Fruit fly (Drosophila melanogaster) whole organism, embryonic: ENCODE measurements around the gene CG6142.

Experiments used
- B-H1 ChIP-seq: fragments of 200-800 bp; sonication (Bioruptor generic); IDR thresholded peaks from 3 replicates; pipeline ENCODE4 v1.3.6; 2022; ENCODE audit warnings: missing biosample characterization, missing genetic modification characterization
- BEAF-32 ChIP-seq: fragments of 200-800 bp; sonication (Bioruptor generic); optimal IDR thresholded peaks from 3 replicates; lab custom pipeline; 2017; ENCODE audit warnings: missing biosample characterization, missing genetic modification characterization, mild to moderate bottlenecking, moderate library complexity, missing genetic modification reagents
- CG10959 ChIP-seq: fragments of 200-800 bp; sonication (Bioruptor generic); IDR thresholded peaks from 2 replicates; pipeline ENCODE4 v1.3.6; 2022; ENCODE audit warnings: missing biosample characterization, missing genetic modification characterization
- CG11560 ChIP-seq: fragments of 200-800 bp; sonication (Bioruptor generic); IDR thresholded peaks from 3 replicates; pipeline ENCODE4 v1.3.6; 2022; ENCODE audit warnings: missing biosample characterization, missing genetic modification characterization
- CG12219 ChIP-seq: fragments of 200-800 bp; sonication (Bioruptor generic); optimal IDR thresholded peaks from 3 replicates; lab custom pipeline; 2018; ENCODE audit warnings: missing biosample characterization, mild to moderate bottlenecking, missing genetic modification characterization
- CG12744 ChIP-seq: fragments of 200-800 bp; sonication (Bioruptor generic); optimal IDR thresholded peaks from 2 replicates; lab custom pipeline; 2016; ENCODE audit warnings: missing biosample characterization, missing genetic modification characterization
- CG13424 ChIP-seq: fragments of 200-800 bp; sonication (Bioruptor generic); optimal IDR thresholded peaks from 2 replicates; lab custom pipeline; 2019; ENCODE audit warnings: missing biosample characterization, mild to moderate bottlenecking, missing genetic modification characterization, moderate library complexity
- CG14667 ChIP-seq: fragments of 200-800 bp; sonication (Bioruptor generic); IDR thresholded peaks from 2 replicates; pipeline ENCODE4 v1.3.6; 2022; ENCODE audit warnings: missing biosample characterization, missing genetic modification characterization
- CG16779 ChIP-seq: fragments of 200-800 bp; sonication (Bioruptor generic); IDR thresholded peaks from 2 replicates; pipeline ENCODE4 v1.3.6; 2022; ENCODE audit warnings: missing biosample characterization, missing genetic modification characterization
- CG17361 ChIP-seq: fragments of 200-800 bp; sonication (Bioruptor generic); IDR thresholded peaks from 3 replicates; pipeline ENCODE4 v1.3.6; 2022; ENCODE audit warnings: missing biosample characterization, missing genetic modification characterization
- CG18619 ChIP-seq: fragments of 200-800 bp; sonication (Bioruptor generic); optimal IDR thresholded peaks from 3 replicates; lab custom pipeline; 2017; ENCODE audit warnings: missing biosample characterization, mild to moderate bottlenecking, missing genetic modification characterization
- CG2199 ChIP-seq: fragments of 200-800 bp; sonication (Bioruptor generic); IDR thresholded peaks from 3 replicates; pipeline ENCODE4 v1.3.6; 2022; ENCODE audit warnings: missing biosample characterization, missing genetic modification characterization
- CG6765 ChIP-seq: fragments of 200-800 bp; sonication (Bioruptor generic); optimal IDR thresholded peaks from 3 replicates; lab custom pipeline; 2017; ENCODE audit warnings: missing biosample characterization, mild to moderate bottlenecking, missing genetic modification characterization
- CG8388 ChIP-seq: fragments of 200-800 bp; sonication (Bioruptor generic); optimal IDR thresholded peaks from 2 replicates; lab custom pipeline; 2019; ENCODE audit warnings: missing biosample characterization, mild to moderate bottlenecking, missing genetic modification characterization, moderate library complexity
- CG8478 ChIP-seq: fragments of >200 bp; optimal IDR thresholded peaks from 2 replicates; lab custom pipeline; 2018
- CG9609 ChIP-seq: fragments of 200-800 bp; sonication (Bioruptor generic); optimal IDR thresholded peaks from 3 replicates; lab custom pipeline; 2016; ENCODE audit warnings: missing biosample characterization, missing genetic modification characterization
- Camta ChIP-seq: fragments of 200-800 bp; sonication (Bioruptor generic); optimal IDR thresholded peaks from 2 replicates; lab custom pipeline; 2016; ENCODE audit warnings: missing biosample characterization, missing genetic modification characterization
- Dad ChIP-seq: fragments of 200-800 bp; sonication (Bioruptor generic); optimal IDR thresholded peaks from 3 replicates; lab custom pipeline; 2016; ENCODE audit warnings: missing biosample characterization, missing genetic modification characterization
- E2f1 ChIP-seq: fragments of 200-800 bp; sonication (Bioruptor generic); IDR thresholded peaks from 2 replicates; pipeline ENCODE4 v1.3.6; 2022; ENCODE audit warnings: missing biosample characterization, missing genetic modification characterization
- Gug ChIP-seq: fragments of 200-800 bp; sonication (Bioruptor generic); IDR thresholded peaks from 4 replicates; pipeline ENCODE4 v1.3.6; 2022; ENCODE audit warnings: missing biosample characterization, missing genetic modification characterization
- Hmx ChIP-seq: fragments of 200-800 bp; sonication (Bioruptor generic); optimal IDR thresholded peaks from 2 replicates; lab custom pipeline; 2016; ENCODE audit warnings: missing biosample characterization, missing genetic modification characterization
- MBD-R2 ChIP-seq: fragments of 200-800 bp; sonication (Bioruptor generic); IDR thresholded peaks from 2 replicates; pipeline ENCODE4 v1.3.6; 2022; ENCODE audit warnings: missing biosample characterization, missing genetic modification characterization
- NK7.1 ChIP-seq: fragments of 200-800 bp; sonication (Bioruptor generic); optimal IDR thresholded peaks from 3 replicates; lab custom pipeline; 2016; ENCODE audit warnings: missing biosample characterization, missing genetic modification characterization
- Nf-YB ChIP-seq: fragments of 200-800 bp; sonication (Bioruptor generic); optimal IDR thresholded peaks from 3 replicates; lab custom pipeline; 2019; ENCODE audit warnings: missing biosample characterization, mild to moderate bottlenecking, missing genetic modification characterization, moderate library complexity
- Nf-YC ChIP-seq: fragments of 200-800 bp; optimal IDR thresholded peaks from 3 replicates; lab custom pipeline; 2019; ENCODE audit warnings: missing biosample characterization, mild to moderate bottlenecking, missing genetic modification characterization, moderate library complexity
- Oli ChIP-seq: fragments of 200-800 bp; sonication (Bioruptor generic); optimal IDR thresholded peaks from 2 replicates; lab custom pipeline; 2018; ENCODE audit warnings: missing biosample characterization, mild to moderate bottlenecking, missing genetic modification characterization, moderate library complexity
- Sin3A ChIP-seq: fragments of >200 bp; optimal IDR thresholded peaks from 2 replicates; lab custom pipeline; 2018
- Tbp ChIP-seq: fragments of >200 bp; optimal IDR thresholded peaks from 2 replicates; lab custom pipeline; 2018; ENCODE audit warnings: missing biosample characterization, missing genetic modification characterization
- Usf ChIP-seq: fragments of 200-800 bp; sonication (Bioruptor generic); optimal IDR thresholded peaks from 2 replicates; lab custom pipeline; 2017; ENCODE audit warnings: missing genotype, missing biosample characterization, missing genetic modification characterization
- Vsx1 ChIP-seq: fragments of 200-800 bp; sonication (Bioruptor generic); optimal IDR thresholded peaks from 2 replicates; lab custom pipeline; 2017; ENCODE audit warnings: missing biosample characterization, mild to moderate bottlenecking, missing genetic modification characterization, missing genetic modification reagents
- Xbp1 ChIP-seq: fragments of 200-800 bp; sonication (Bioruptor generic); optimal IDR thresholded peaks from 3 replicates; lab custom pipeline; 2016; ENCODE audit warnings: missing biosample characterization, mild to moderate bottlenecking, missing genetic modification characterization
- bab2 ChIP-seq: fragments of 200-800 bp; sonication (Bioruptor generic); optimal IDR thresholded peaks from 2 replicates; lab custom pipeline; 2016; ENCODE audit warnings: missing biosample characterization, missing genetic modification characterization
- cg ChIP-seq: fragments of 200-800 bp; sonication (Bioruptor generic); optimal IDR thresholded peaks from 3 replicates; lab custom pipeline; 2019; ENCODE audit warnings: missing biosample characterization, mild to moderate bottlenecking, missing genetic modification characterization, moderate library complexity
- chm ChIP-seq: fragments of 200-800 bp; sonication (Bioruptor generic); IDR thresholded peaks from 2 replicates; pipeline ENCODE4 v1.3.6; 2022; ENCODE audit warnings: missing biosample characterization, missing genetic modification characterization
- ci ChIP-seq: fragments of 200-800 bp; sonication (Bioruptor generic); IDR thresholded peaks from 3 replicates; pipeline ENCODE4 v1.3.6; 2022; ENCODE audit warnings: missing biosample characterization, missing genetic modification characterization
- crc ChIP-seq: fragments of 200-800 bp; sonication (Bioruptor generic); optimal IDR thresholded peaks from 2 replicates; lab custom pipeline; 2016; ENCODE audit warnings: missing biosample characterization, missing genetic modification characterization
- crp ChIP-seq, 2 experiments: fragments of 200-800 bp; sonication (Bioruptor generic); optimal IDR thresholded peaks; 2 replicates in 1 of 2; 3 replicates in 1 of 2; lab custom pipeline; 2017; ENCODE audit warnings: missing biosample characterization in 2 of 2, missing genetic modification characterization in 2 of 2, mild to moderate bottlenecking in 1 of 2, moderate library complexity in 1 of 2
- eve ChIP-seq, 2 experiments: fragments of >200 bp; optimal IDR thresholded peaks; 2 replicates each; lab custom pipeline; 2017; ENCODE audit warnings: missing biosample characterization in 2 of 2, missing genetic modification characterization in 2 of 2
- gro ChIP-seq: fragments of 200-800 bp; sonication (Bioruptor generic); optimal IDR thresholded peaks from 2 replicates; lab custom pipeline; 2016; ENCODE audit warnings: missing biosample characterization, missing genetic modification characterization
- gsb-n ChIP-seq: fragments of 200-800 bp; sonication (Bioruptor generic); optimal IDR thresholded peaks from 3 replicates; lab custom pipeline; 2018; ENCODE audit warnings: missing biosample characterization, mild to moderate bottlenecking, missing genetic modification characterization
- hb ChIP-seq: fragments of 200-800 bp; sonication (Bioruptor generic); IDR thresholded peaks from 3 replicates; pipeline ENCODE4 v1.3.6; 2022; ENCODE audit warnings: missing biosample characterization, missing genetic modification characterization; ENCODE audit not compliant: partially characterized antibody
- her ChIP-seq: fragments of 200-800 bp; sonication (Bioruptor generic); optimal IDR thresholded peaks from 2 replicates; lab custom pipeline; 2016; ENCODE audit warnings: missing biosample characterization, missing genetic modification characterization
- kah ChIP-seq: fragments of 200-800 bp; sonication (Bioruptor generic); optimal IDR thresholded peaks from 2 replicates; lab custom pipeline; 2018; ENCODE audit warnings: missing biosample characterization, mild to moderate bottlenecking, missing genetic modification characterization
- lab ChIP-seq: fragments of 200-800 bp; sonication (Bioruptor generic); optimal IDR thresholded peaks from 3 replicates; lab custom pipeline; 2017; ENCODE audit warnings: missing biosample characterization, missing genetic modification characterization, mild to moderate bottlenecking, moderate library complexity, missing genetic modification reagents
- p53 ChIP-seq: fragments of 200-800 bp; sonication (Bioruptor generic); optimal IDR thresholded peaks from 2 replicates; lab custom pipeline; 2016; ENCODE audit warnings: missing biosample characterization, missing genetic modification characterization
- pho ChIP-seq: fragments of 200-800 bp; sonication (Bioruptor generic); optimal IDR thresholded peaks from 2 replicates; lab custom pipeline; 2016; ENCODE audit warnings: missing biosample characterization, missing genetic modification characterization
- pnt ChIP-seq: fragments of 200-800 bp; sonication (Bioruptor generic); optimal IDR thresholded peaks from 3 replicates; lab custom pipeline; 2016; ENCODE audit warnings: missing biosample characterization, missing genetic modification characterization
- repo ChIP-seq: fragments of 200-800 bp; sonication (Bioruptor generic); optimal IDR thresholded peaks from 2 replicates; lab custom pipeline; 2016; ENCODE audit warnings: missing biosample characterization, missing genetic modification characterization
- run ChIP-seq: fragments of 200-800 bp; sonication (Bioruptor generic); optimal IDR thresholded peaks from 3 replicates; lab custom pipeline; 2018; ENCODE audit warnings: missing biosample characterization, mild to moderate bottlenecking, missing genetic modification characterization
- tap ChIP-seq: fragments of 200-800 bp; optimal IDR thresholded peaks from 3 replicates; lab custom pipeline; 2019; ENCODE audit warnings: missing biosample characterization, mild to moderate bottlenecking, missing genetic modification characterization, moderate library complexity
- unc-4 ChIP-seq: fragments of 200-800 bp; sonication (Bioruptor generic); IDR thresholded peaks from 2 replicates; pipeline ENCODE4 v1.3.6; 2022; ENCODE audit warnings: missing biosample characterization, missing genetic modification characterization; ENCODE audit not compliant: partially characterized antibody
- wor ChIP-seq: fragments of 200-800 bp; sonication (Bioruptor generic); IDR thresholded peaks from 2 replicates; pipeline ENCODE4 v1.3.6; 2022; ENCODE audit warnings: missing biosample characterization, missing genetic modification characterization

CG6142 gene

DNA sequence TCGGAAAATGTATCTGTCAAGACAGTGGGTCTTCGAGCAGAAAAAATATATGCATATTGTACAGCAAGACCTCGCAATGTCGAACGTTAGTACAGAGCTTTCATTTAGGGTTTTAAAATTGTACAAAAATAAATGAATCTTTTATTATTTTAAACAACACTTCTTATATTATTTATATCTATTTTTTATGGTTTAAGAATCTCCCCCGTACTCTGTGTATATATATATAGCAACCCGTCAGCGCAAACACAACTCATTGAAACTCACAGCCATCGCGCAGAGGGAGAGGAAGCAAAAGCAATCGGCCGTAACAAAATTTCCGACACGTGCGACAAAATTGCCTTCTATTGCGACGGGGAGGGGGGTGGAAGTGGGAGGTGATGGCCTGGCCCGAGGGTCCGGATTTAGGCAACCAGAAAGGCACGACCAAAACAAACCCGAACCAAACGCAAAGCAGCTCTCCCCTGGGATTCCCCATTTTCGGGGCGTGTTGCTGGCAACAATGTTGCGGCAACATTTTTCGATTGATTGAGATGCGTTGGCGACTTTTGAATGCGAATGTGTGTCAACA lies 26.9 kb upstream of the CG6142 start (continued):
- peak; percentile 74 for TF ChIP-seq tap (tag; lab: Kevin White, UChicago)
- no peak for TF ChIP-seq Dad (GFP tag; lab: Kevin White, UChicago)
- peak; percentile 83 for TF ChIP-seq E2f1 (GFP tag; lab: Robert Waterston, UW)
- TF ChIP-seq B-H1, result peak; percentile 70
- no peak for TF ChIP-seq hb (GFP tag; lab: Robert Waterston, UW)
- TF ChIP-seq her (GFP tag; lab: Kevin White, UChicago), result no peak
- no peak for TF ChIP-seq kah (GFP tag; lab: Kevin White, UChicago)
- TF ChIP-seq CG8478 (lab: Kevin White, UChicago), result no peak
- TF ChIP-seq Usf, result no peak
- no peak for TF ChIP-seq unc-4 (GFP tag; lab: Robert Waterston, UW)
- no peak for TF ChIP-seq Vsx1 (GFP tag; lab: Kevin White, UChicago)
- peak; percentile 87 for TF ChIP-seq lab (GFP tag; lab: Kevin White, UChicago)
- peak; percentile 23 for TF ChIP-seq CG18619 (GFP tag; lab: Kevin White, UChicago)
- peak; percentile 21 for TF ChIP-seq CG8388
- no peak for TF ChIP-seq eve (GFP tag; optimal IDR thresholded peaks at IDR 0.05; lab: Kevin White, UChicago)
- TF ChIP-seq crc (GFP tag; lab: Kevin White, UChicago), result no peak
- peak; percentile 73 for TF ChIP-seq CG6765 (GFP tag; lab: Kevin White, UChicago)
- TF ChIP-seq CG16779 (GFP tag; lab: Robert Waterston, UW), result no peak
- TF ChIP-seq CG17361 (GFP tag; lab: Robert Waterston, UW), result no peak
- no peak for TF ChIP-seq Nf-YC (tag; lab: Kevin White, UChicago)
- TF ChIP-seq gro, result no peak
- TF ChIP-seq repo, result no peak
- no peak for TF ChIP-seq chm (GFP tag; lab: Robert Waterston, UW)
- no peak for TF ChIP-seq Sin3A (lab: Kevin White, UChicago)
- no peak for TF ChIP-seq CG10959 (GFP tag; lab: Robert Waterston, UW)
- TF ChIP-seq CG14667 (GFP tag; lab: Robert Waterston, UW), result peak; percentile 72
- TF ChIP-seq p53 (GFP tag; lab: Kevin White, UChicago), result no peak
- no peak for TF ChIP-seq CG9609 (GFP tag; lab: Kevin White, UChicago)
- no peak for TF ChIP-seq CG2199 (GFP tag; lab: Robert Waterston, UW)
- peak; percentile 17 for TF ChIP-seq Oli (tag; lab: Kevin White, UChicago)
- TF ChIP-seq CG11560 (tag; lab: Robert Waterston, UW), result peak; percentile 9; the same call in 1 of the 3 replicates
- TF ChIP-seq ci, result peak; percentile 83
- TF ChIP-seq Nf-YB (GFP tag; lab: Kevin White, UChicago), result no peak
- TF ChIP-seq Camta (GFP tag; lab: Kevin White, UChicago), result no peak
- TF ChIP-seq cg (GFP tag; lab: Kevin White, UChicago), result no peak
- TF ChIP-seq Hmx (GFP tag; lab: Kevin White, UChicago), result no peak
- no peak for TF ChIP-seq NK7.1 (GFP tag; lab: Kevin White, UChicago)
- peak; percentile 10 for TF ChIP-seq CG13424 (tag; lab: Kevin White, UChicago)
- no peak for TF ChIP-seq CG12219
- no peak for TF ChIP-seq crp (GFP tag; optimal IDR thresholded peaks at IDR 0.05; lab: Kevin White, UChicago)
- TF ChIP-seq bab2 (GFP tag; lab: Kevin White, UChicago), result no peak
- TF ChIP-seq MBD-R2 (GFP tag; lab: Robert Waterston, UW), result peak; percentile 77
- no peak for TF ChIP-seq wor
- no peak for TF ChIP-seq gsb-n
- TF ChIP-seq Xbp1 (GFP tag; lab: Kevin White, UChicago), result peak; percentile 43
- no peak for TF ChIP-seq pnt (GFP tag; lab: Kevin White, UChicago)
- TF ChIP-seq run (tag; lab: Kevin White, UChicago), result no peak
- no peak for TF ChIP-seq pho (GFP tag; lab: Kevin White, UChicago)
- TF ChIP-seq Tbp (GFP tag; lab: Kevin White, UChicago), result no peak
- TF ChIP-seq CG12744 (GFP tag; lab: Kevin White, UChicago), result no peak
- TF ChIP-seq Gug (GFP tag; lab: Robert Waterston, UW), result peak; percentile 56; the same call in 2 of the 4 replicates
- no peak for TF ChIP-seq BEAF-32 (GFP tag; lab: Kevin White, UChicago)
